Worm (Caenorhabditis elegans) whole organism, late embryonic: ENCODE data around the gene peb-1.

Experiments used
- ceh-30 ChIP-seq: fragments of 150-350 bp; optimal IDR thresholded peaks from 2 replicates; lab custom pipeline; 2014; ENCODE audit warnings: missing biosample characterization, missing genetic modification characterization
- fkh-10 ChIP-seq: fragments of 150-350 bp; optimal IDR thresholded peaks from 2 replicates; lab custom pipeline; 2014; ENCODE audit warnings: missing biosample characterization, missing genetic modification reagents, missing genetic modification characterization
- hlh-6 ChIP-seq: sonication (generic microtip); optimal IDR thresholded peaks from 2 replicates; lab custom pipeline; 2016; ENCODE audit warnings: missing genotype, missing genetic modification characterization, missing compliant biosample characterization
- pha-4 ChIP-seq: fragments of 150-350 bp; optimal IDR thresholded peaks from 2 replicates; lab custom pipeline; 2018; ENCODE audit warnings: missing biosample characterization, missing genetic modification reagents, missing genetic modification characterization
- pqm-1 ChIP-seq: sonication (generic microtip); optimal IDR thresholded peaks from 2 replicates; lab custom pipeline; 2016; ENCODE audit warnings: missing genetic modification characterization, missing compliant biosample characterization
- rnt-1 ChIP-seq: sonication (generic microtip); optimal IDR thresholded peaks from 2 replicates; lab custom pipeline; 2016; ENCODE audit warnings: missing genetic modification characterization, missing compliant biosample characterization
- unc-86 ChIP-seq: sonication (generic microtip); optimal IDR thresholded peaks from 2 replicates; lab custom pipeline; 2016; ENCODE audit warnings: missing genetic modification characterization, missing compliant biosample characterization

- TF ChIP-seq ceh-30 (tag; lab: Kevin White, UChicago), result no peak
- TF ChIP-seq rnt-1 (tag; lab: Kevin White, UChicago), result no peak
- no peak for TF ChIP-seq fkh-10 (GFP tag; lab: Kevin White, UChicago)
- no peak for TF ChIP-seq hlh-6 (tag; lab: Kevin White, UChicago)
- no peak for TF ChIP-seq pha-4 (tag; lab: Kevin White, UChicago)
- TF ChIP-seq unc-86 (tag; lab: Kevin White, UChicago), result no peak
- TF ChIP-seq pqm-1, result no peak
Observed at ce11 chrX:2190740-2191139, 20.1 kb upstream of the peb-1 start.
